Fruit fly (Drosophila melanogaster) whole organism, wandering third instar larva: Measurements from ENCODE around the gene CG3588.

Experiments used
- Abd-B ChIP-seq: fragments of >200 bp; optimal IDR thresholded peaks from 2 replicates; lab custom pipeline; 2017; ENCODE audit warnings: missing biosample characterization, missing genetic modification characterization
- CrebA ChIP-seq: fragments of 200-800 bp; sonication (Bioruptor generic); optimal IDR thresholded peaks from 2 replicates; lab custom pipeline; 2016; ENCODE audit warnings: missing biosample characterization, mild to moderate bottlenecking, missing genetic modification characterization, borderline replicate concordance
- Dfd ChIP-seq: fragments of >200 bp; optimal IDR thresholded peaks from 2 replicates; lab custom pipeline; 2017; ENCODE audit warnings: missing biosample characterization, missing genetic modification characterization
- Dif ChIP-seq: fragments of 200-275, 200-300 bp; sonication (Bioruptor generic); optimal IDR thresholded peaks from 2 replicates; lab custom pipeline; 2018; ENCODE audit warnings: missing biosample characterization, missing genetic modification characterization; ENCODE audit not compliant: partially characterized antibody
- GATAd ChIP-seq: sonication (Bioruptor generic); optimal IDR thresholded peaks from 2 replicates; lab custom pipeline; 2016; ENCODE audit warnings: missing biosample characterization, missing genetic modification characterization
- HLH106 ChIP-seq: fragments of 200-800 bp; optimal IDR thresholded peaks from 3 replicates; lab custom pipeline; 2019; ENCODE audit warnings: missing biosample characterization, mild to moderate bottlenecking, missing genetic modification characterization, moderate library complexity
- Hnf4 ChIP-seq: fragments of 200-800 bp; sonication (Bioruptor generic); optimal IDR thresholded peaks from 2 replicates; lab custom pipeline; 2016; ENCODE audit warnings: missing biosample characterization, mild to moderate bottlenecking, missing genetic modification characterization
- Hr78 ChIP-seq: fragments of >200 bp; optimal IDR thresholded peaks from 2 replicates; lab custom pipeline; 2017; ENCODE audit warnings: missing biosample characterization, missing genetic modification characterization
- Hr83 ChIP-seq: fragments of 200-300 bp; sonication (Bioruptor generic); optimal IDR thresholded peaks from 2 replicates; lab custom pipeline; 2016; ENCODE audit warnings: missing biosample characterization, mild to moderate bottlenecking, missing genetic modification characterization, moderate library complexity; ENCODE audit not compliant: poor library complexity, severe bottlenecking
- Jra ChIP-seq: sonication (Bioruptor generic); optimal IDR thresholded peaks from 2 replicates; lab custom pipeline; 2016; ENCODE audit warnings: missing biosample characterization, missing genetic modification characterization
- Mio ChIP-seq: sonication (Bioruptor generic); optimal IDR thresholded peaks from 2 replicates; lab custom pipeline; 2016; ENCODE audit warnings: missing biosample characterization, missing genetic modification characterization
- Myc ChIP-seq: fragments of >200 bp; optimal IDR thresholded peaks from 2 replicates; lab custom pipeline; 2017
- N ChIP-seq: fragments of >200 bp; optimal IDR thresholded peaks from 2 replicates; lab custom pipeline; 2018; ENCODE audit warnings: missing biosample characterization, missing external identifiers, missing genetic modification characterization
- OdsH ChIP-seq: fragments of 200-800 bp; sonication (Bioruptor generic); optimal IDR thresholded peaks from 2 replicates; lab custom pipeline; 2016; ENCODE audit warnings: missing biosample characterization, mild to moderate bottlenecking, missing genetic modification characterization
- Sp1 ChIP-seq: fragments of 200-800 bp; sonication (Bioruptor generic); optimal IDR thresholded peaks from 3 replicates; lab custom pipeline; 2019; ENCODE audit warnings: missing biosample characterization, mild to moderate bottlenecking, missing genetic modification characterization, moderate library complexity
- Vsx2 ChIP-seq: fragments of 200-300, 225-300 bp; sonication (Bioruptor generic); optimal IDR thresholded peaks from 2 replicates; lab custom pipeline; 2018; ENCODE audit warnings: missing biosample characterization, missing genetic modification characterization; ENCODE audit not compliant: partially characterized antibody
- br ChIP-seq: fragments of 200-800 bp; sonication (Bioruptor generic); optimal IDR thresholded peaks from 2 replicates; lab custom pipeline; 2016; ENCODE audit warnings: missing biosample characterization, missing genetic modification characterization
- brk ChIP-seq: fragments of 200-800 bp; sonication (Bioruptor generic); optimal IDR thresholded peaks from 2 replicates; lab custom pipeline; 2016; ENCODE audit warnings: missing biosample characterization, mild to moderate bottlenecking, missing genetic modification characterization
- dl ChIP-seq, 2 experiments: fragments of 175-275, 200-275 bp in 1 of 2; fragments of 200-275 bp in 1 of 2; sonication (Bioruptor generic); optimal IDR thresholded peaks; lab custom pipeline; 2018; ENCODE audit warnings: mild to moderate bottlenecking in 2 of 2, missing biosample characterization in 2 of 2, missing genetic modification characterization in 2 of 2, moderate library complexity in 2 of 2; ENCODE audit not compliant: partially characterized antibody in 2 of 2, insufficient read depth in 1 of 2
- dsf ChIP-seq: sonication (Bioruptor generic); optimal IDR thresholded peaks from 2 replicates; lab custom pipeline; 2016; ENCODE audit warnings: missing biosample characterization, missing genetic modification characterization, borderline replicate concordance
- ey ChIP-seq: fragments of 200-800 bp; sonication (Bioruptor generic); optimal IDR thresholded peaks from 2 replicates; lab custom pipeline; 2016; ENCODE audit warnings: missing biosample characterization, missing genetic modification characterization
- fru ChIP-seq: fragments of 200-800 bp; sonication (Bioruptor generic); optimal IDR thresholded peaks from 3 replicates; lab custom pipeline; 2016; ENCODE audit warnings: missing biosample characterization, mild to moderate bottlenecking, missing genetic modification characterization
- h ChIP-seq: fragments of 200-800 bp; sonication (Bioruptor generic); optimal IDR thresholded peaks from 3 replicates; lab custom pipeline; 2016; ENCODE audit warnings: missing biosample characterization, mild to moderate bottlenecking, missing genetic modification characterization
- lola ChIP-seq: fragments of >200 bp; optimal IDR thresholded peaks from 2 replicates; lab custom pipeline; 2017; ENCODE audit warnings: missing biosample characterization, missing genetic modification characterization
- pan ChIP-seq: fragments of >200 bp; optimal IDR thresholded peaks from 2 replicates; lab custom pipeline; 2017
- psq ChIP-seq: fragments of 200-800 bp; sonication (Bioruptor generic); optimal IDR thresholded peaks from 3 replicates; lab custom pipeline; 2017; ENCODE audit warnings: missing biosample characterization, mild to moderate bottlenecking, missing genetic modification characterization, moderate library complexity
- rgr ChIP-seq: fragments of 200-800 bp; sonication (Bioruptor generic); optimal IDR thresholded peaks from 3 replicates; lab custom pipeline; 2016; ENCODE audit warnings: missing biosample characterization, mild to moderate bottlenecking, missing genetic modification characterization
- sage ChIP-seq: fragments of 200-800 bp; sonication (Bioruptor generic); optimal IDR thresholded peaks from 2 replicates; lab custom pipeline; 2016; ENCODE audit warnings: missing biosample characterization, mild to moderate bottlenecking, missing genetic modification characterization
- sv ChIP-seq: fragments of 200-800 bp; sonication (Bioruptor generic); optimal IDR thresholded peaks from 3 replicates; lab custom pipeline; 2016; ENCODE audit warnings: missing biosample characterization, missing genetic modification characterization
- tai ChIP-seq: sonication (Bioruptor generic); optimal IDR thresholded peaks from 2 replicates; lab custom pipeline; 2016; ENCODE audit warnings: missing biosample characterization, missing genetic modification characterization
- usp ChIP-seq: fragments of >200 bp; optimal IDR thresholded peaks from 2 replicates; lab custom pipeline; 2017; ENCODE audit warnings: missing biosample characterization, missing genetic modification characterization
- woc ChIP-seq: sonication (Bioruptor generic); optimal IDR thresholded peaks from 2 replicates; lab custom pipeline; 2016; ENCODE audit warnings: missing biosample characterization, mild to moderate bottlenecking, missing genetic modification characterization

The CG3588 gene

DNA sequence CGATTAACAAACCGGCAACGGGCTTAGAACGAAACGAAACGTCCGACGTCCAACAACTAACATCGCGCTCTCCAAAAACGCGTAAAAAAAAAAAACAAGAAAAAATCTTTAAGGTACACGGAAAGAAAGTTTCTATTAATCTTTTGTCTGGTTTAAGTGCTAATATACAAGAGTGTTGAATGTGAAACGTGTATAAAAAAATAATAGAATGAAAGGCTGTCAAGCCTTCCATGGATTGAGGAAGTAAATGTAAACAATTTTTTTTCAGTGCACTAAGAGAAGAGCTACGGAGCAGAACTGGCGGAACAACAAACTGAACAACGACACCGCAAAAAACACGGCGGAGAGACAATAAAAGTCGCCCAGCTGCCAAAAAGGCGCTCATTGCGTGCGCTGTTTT lies at the start of gene CG3588:
Gene CG3588 (plus strand): TSS at position 29 of the 400 bp plus-strand sequence.
- TF ChIP-seq fru (GFP tag; lab: Kevin White, UChicago) = no peak
- peak; percentile 65 for TF ChIP-seq h (GFP tag; lab: Kevin White, UChicago)
- TF ChIP-seq Dif (GFP tag; lab: Kevin White, UChicago) = no peak
- no peak for TF ChIP-seq brk
- no peak for TF ChIP-seq Hr78 (GFP tag; lab: Kevin White, UChicago)
- TF ChIP-seq Dfd (GFP tag; lab: Kevin White, UChicago) = no peak
- no peak for TF ChIP-seq pan (lab: Kevin White, UChicago)
- TF ChIP-seq Hr83 (GFP tag; lab: Kevin White, UChicago) = no peak
- no peak for TF ChIP-seq dsf
- TF ChIP-seq sv (GFP tag; lab: Kevin White, UChicago) = peak; percentile 6
- TF ChIP-seq Mio (GFP tag; lab: Kevin White, UChicago) = no peak
- no peak for TF ChIP-seq sage (GFP tag; lab: Kevin White, UChicago)
- no peak for TF ChIP-seq lola (GFP tag; lab: Kevin White, UChicago)
- TF ChIP-seq woc (GFP tag; lab: Kevin White, UChicago) = peak; percentile 19
- no peak for TF ChIP-seq Abd-B (GFP tag; lab: Kevin White, UChicago)
- peak; percentile 60 for TF ChIP-seq br (GFP tag; lab: Kevin White, UChicago)
- TF ChIP-seq HLH106 (tag; lab: Kevin White, UChicago) = peak; percentile 63
- TF ChIP-seq ey = peak; percentile 57
- TF ChIP-seq N (GFP tag; lab: Kevin White, UChicago) = no peak
- peak; percentile 9 for TF ChIP-seq tai (GFP tag; lab: Kevin White, UChicago)
- TF ChIP-seq usp (GFP tag; lab: Kevin White, UChicago) = no peak
- no peak for TF ChIP-seq Jra (GFP tag; lab: Kevin White, UChicago)
- peak; percentile 49 for TF ChIP-seq Sp1 (GFP tag; lab: Kevin White, UChicago)
- TF ChIP-seq Hnf4 = peak; percentile 63
- peak; percentile 63 for TF ChIP-seq rgr (GFP tag; lab: Kevin White, UChicago)
- no peak for TF ChIP-seq GATAd (GFP tag; lab: Kevin White, UChicago)
- peak; percentile 54 for TF ChIP-seq OdsH
- TF ChIP-seq psq = peak; percentile 24

dm6 chrX:2872753-2873152 lies 46.8 kb upstream of the CG3588 start, which contains the start of gene CG14416:
Gene CG14416, minus strand, starts transcription at chrX:2872853.
- TF ChIP-seq brk (no peak), Hr78 (GFP tag; lab: Kevin White, UChicago) (no peak), Mio (GFP tag; lab: Kevin White, UChicago) (no peak), Myc (no peak), CrebA (no peak), fru (GFP tag; lab: Kevin White, UChicago) (no peak), br (GFP tag; lab: Kevin White, UChicago) (no peak)
- TF ChIP-seq, all 38 proteins: peak for 0

DNA sequence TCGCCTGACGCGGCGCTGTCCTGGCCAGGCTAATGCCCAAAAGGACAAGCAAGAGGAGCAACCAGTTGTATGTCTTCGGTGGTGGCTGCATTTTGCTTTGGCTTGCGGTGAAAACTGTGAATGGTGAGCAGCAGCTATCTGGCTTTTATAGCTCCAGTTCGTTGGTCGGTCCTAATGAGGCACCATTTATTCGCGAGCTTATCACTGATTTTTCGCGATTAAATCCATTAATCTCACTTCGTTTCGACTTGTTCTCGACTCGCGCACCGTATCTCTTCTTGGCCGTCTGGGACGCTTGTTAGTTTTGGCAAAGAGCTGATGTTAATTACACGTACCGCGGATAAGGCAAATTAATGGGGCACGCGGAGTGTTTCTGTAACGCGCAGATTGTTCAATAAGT lies 43.1 kb upstream of the CG3588 start, which contains the start of gene CG14417:
Gene CG14417 (minus strand): TSS at position 101 of the 400 bp plus-strand sequence.
- TF ChIP-seq CrebA (no peak), Sp1 (GFP tag; lab: Kevin White, UChicago) (no peak), Abd-B (GFP tag; lab: Kevin White, UChicago) (no peak), Hr78 (GFP tag; lab: Kevin White, UChicago) (no peak), Dfd (GFP tag; lab: Kevin White, UChicago) (no peak), brk (no peak), br (GFP tag; lab: Kevin White, UChicago) (no peak), pan (lab: Kevin White, UChicago) (no peak), dl (GFP tag; optimal IDR thresholded peaks at IDR 0.05; lab: Kevin White, UChicago; ENCODE audit: insufficient read depth in 1 of 2, partially characterized antibody in 2 of 2) (no peak), Mio (GFP tag; lab: Kevin White, UChicago) (no peak), Vsx2 (no peak), GATAd (GFP tag; lab: Kevin White, UChicago) (no peak), sv (GFP tag; lab: Kevin White, UChicago) (no peak), woc (GFP tag; lab: Kevin White, UChicago) (no peak), h (GFP tag; lab: Kevin White, UChicago) (no peak), Jra (GFP tag; lab: Kevin White, UChicago) (no peak), Dif (GFP tag; lab: Kevin White, UChicago) (no peak)
- TF ChIP-seq, all 38 proteins: peak for 0

dm6 chrX:2877070-2877469 lies 42.5 kb upstream of the CG3588 start:
- TF ChIP-seq br (GFP tag; lab: Kevin White, UChicago) = no peak
- no peak for TF ChIP-seq HLH106 (tag; lab: Kevin White, UChicago)
